Worm (Caenorhabditis elegans) whole organism, late embryonic: ENCODE data around the gene nsph-4.3.

Experiments used
- F13H6.1 ChIP-seq: sonication (generic microtip); optimal IDR thresholded peaks from 2 replicates; lab custom pipeline; 2016; ENCODE audit warnings: missing genetic modification characterization, missing compliant biosample characterization
- ama-1 ChIP-seq: fragments of 150-350 bp; optimal IDR thresholded peaks from 2 replicates; lab custom pipeline; 2014
- ceh-30 ChIP-seq: fragments of 150-350 bp; optimal IDR thresholded peaks from 2 replicates; lab custom pipeline; 2014; ENCODE audit warnings: missing biosample characterization, missing genetic modification characterization
- ceh-9 ChIP-seq: sonication (generic microtip); optimal IDR thresholded peaks from 2 replicates; lab custom pipeline; 2016; ENCODE audit warnings: mild to moderate bottlenecking, missing genetic modification characterization, inconsistent platforms, missing compliant biosample characterization
- eyg-1 ChIP-seq: sonication (generic microtip); optimal IDR thresholded peaks from 2 replicates; lab custom pipeline; 2016; ENCODE audit warnings: missing genotype, missing genetic modification characterization, missing compliant biosample characterization
- fax-1 ChIP-seq: sonication (generic microtip); optimal IDR thresholded peaks from 2 replicates; lab custom pipeline; 2016; ENCODE audit warnings: missing genotype, missing genetic modification characterization, missing compliant biosample characterization
- fkh-10 ChIP-seq: fragments of 150-350 bp; optimal IDR thresholded peaks from 2 replicates; lab custom pipeline; 2014; ENCODE audit warnings: missing biosample characterization, missing genetic modification reagents, missing genetic modification characterization
- lin-11 ChIP-seq: fragments of 200-800 bp; sonication (Bioruptor generic); optimal IDR thresholded peaks from 2 replicates; lab custom pipeline; 2018; ENCODE audit warnings: mild to moderate bottlenecking, missing genetic modification characterization, missing compliant biosample characterization
- nhr-11 ChIP-seq: fragments of 150-350 bp; optimal IDR thresholded peaks from 2 replicates; lab custom pipeline; 2014; ENCODE audit warnings: missing biosample characterization, missing genetic modification characterization
- pha-4 ChIP-seq: fragments of 150-350 bp; optimal IDR thresholded peaks from 2 replicates; lab custom pipeline; 2018; ENCODE audit warnings: missing biosample characterization, missing genetic modification reagents, missing genetic modification characterization
- unc-3 ChIP-seq, 2 experiments: fragments of 200-800 bp in 1 of 2; sonication (Bioruptor generic) in 1 of 2; sonication (generic microtip) in 1 of 2; conservative IDR thresholded peaks in 1 of 2; optimal IDR thresholded peaks in 1 of 2; 2 replicates each; pipeline versions ENCODE4 v1.3.6 to Lab custom; 2016 to 2022; ENCODE audit warnings: missing compliant biosample characterization in 2 of 2, missing genetic modification characterization in 2 of 2, missing genetic modification reagents in 1 of 2

- TF ChIP-seq unc-3 (GFP tag; conservative IDR thresholded peaks at IDR 0.05; lab: Robert Waterston, UW) (no peak), unc-3 (tag; optimal IDR thresholded peaks at IDR 0.05; lab: Kevin White, UChicago) (no peak), eyg-1 (tag; lab: Kevin White, UChicago) (no peak), pha-4 (tag; lab: Kevin White, UChicago) (no peak), ama-1 (lab: Kevin White, UChicago) (no peak), ceh-30 (tag; lab: Kevin White, UChicago) (no peak), fax-1 (tag; lab: Kevin White, UChicago) (no peak), ceh-9 (tag; lab: Kevin White, UChicago) (no peak), F13H6.1 (tag; lab: Kevin White, UChicago) (no peak), nhr-11 (tag; lab: Kevin White, UChicago) (no peak), lin-11 (tag; lab: Kevin White, UChicago) (no peak), fkh-10 (GFP tag; lab: Kevin White, UChicago) (no peak)
Observed at ce11 chrIII:7558658-7559057, 50.4 kb downstream of the nsph-4.3 start.
